Worm (Caenorhabditis elegans): ENCODE results near the gene T25B9.9.

Gene T25B9.9

DNA sequence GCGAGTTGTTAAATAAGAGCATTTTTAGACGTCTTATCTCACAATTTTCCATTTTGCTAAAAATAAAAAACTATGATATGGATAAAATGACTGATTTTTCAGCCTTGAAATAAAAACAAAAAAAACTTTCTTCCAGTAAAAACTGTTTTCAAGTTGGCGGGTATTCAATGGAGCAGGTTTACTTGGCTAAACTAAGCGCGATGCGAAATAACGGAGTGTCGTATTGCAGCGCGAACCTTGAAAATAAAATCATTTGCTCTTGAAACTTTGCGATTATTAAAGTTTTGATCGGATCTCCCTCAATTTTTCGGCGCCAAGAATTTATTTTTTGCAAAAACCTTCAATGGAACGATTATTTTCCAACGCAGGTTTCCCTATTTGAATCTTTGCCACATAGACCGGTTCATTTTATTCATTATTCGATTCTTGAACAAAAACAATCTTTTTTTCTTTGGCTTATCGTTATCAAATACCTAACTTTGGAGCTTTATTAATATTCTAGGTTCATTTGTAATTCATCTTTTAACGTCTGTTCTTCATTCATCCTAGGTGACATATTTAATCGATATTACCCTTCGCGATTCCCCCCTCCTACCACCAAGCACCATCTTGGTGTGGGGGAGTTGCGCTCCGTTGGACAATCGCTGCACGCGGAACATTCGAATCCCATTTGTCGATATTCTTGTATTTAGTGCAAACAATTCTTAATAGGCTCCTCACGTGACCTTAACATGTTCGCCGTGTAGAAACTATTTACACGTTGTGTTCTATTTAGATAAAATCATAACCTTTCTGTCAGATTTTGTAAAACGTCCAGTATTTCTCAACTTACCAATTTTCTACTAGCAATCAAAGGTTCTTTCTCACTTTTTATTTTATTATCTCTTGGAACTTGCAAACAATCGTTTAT lies 34.7 kb upstream of the T25B9.9 start, which contains the start of the genes orc-5 and cyb-1 (continued):
- TF ChIP-seq elt-3 (tag; optimal IDR thresholded peaks at IDR 0.05) (no peak), gmeb-1 (tag; optimal IDR thresholded peaks at IDR 0.05) (peak; percentile 98), sma-9 (GFP tag; optimal IDR thresholded peaks at IDR 0.05) (peak; percentile 78), sma-9 (tag; optimal IDR thresholded peaks at IDR 0.05) (no peak), nhr-77 (tag; optimal IDR thresholded peaks at IDR 0.05) (no peak), zag-1 (tag; optimal IDR thresholded peaks at IDR 0.05) (no peak), ztf-11 (tag; optimal IDR thresholded peaks at IDR 0.05) (no peak), nhr-12 (tag; optimal IDR thresholded peaks at IDR 0.05) (no peak)

DNA sequence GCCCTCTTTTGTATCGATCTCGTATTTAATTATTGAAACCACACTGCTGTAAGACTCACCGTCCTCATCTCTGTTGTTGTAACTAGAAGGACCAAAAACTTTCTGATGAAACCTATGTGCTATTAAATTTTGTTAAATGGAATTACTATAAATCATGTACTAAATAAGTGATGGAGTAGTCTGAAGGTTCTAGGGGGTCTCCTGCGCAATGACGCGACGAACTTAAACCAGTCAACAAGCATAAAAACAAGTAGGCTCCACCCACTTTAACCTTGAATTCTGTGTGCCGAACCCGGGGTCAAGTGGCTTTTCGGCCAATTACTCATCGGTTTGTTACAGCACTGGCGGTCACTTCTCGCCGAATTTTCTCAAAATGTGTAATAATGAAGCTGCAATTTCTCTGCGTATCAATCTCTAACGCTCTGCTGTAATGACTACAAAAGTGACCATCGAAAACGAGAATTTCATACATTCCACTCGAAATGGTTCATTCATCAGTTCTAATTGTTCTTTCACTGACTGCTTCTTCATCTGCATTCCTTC lies 32.4 kb upstream of the T25B9.9 start, which contains the start of gene grl-21:
TSS of gene grl-21 (plus strand) at position 464 of the 543 bp plus-strand sequence.
- TF ChIP-seq egl-27 (tag; optimal IDR thresholded peaks at IDR 0.05) (no peak), aly-2 (tag; optimal IDR thresholded peaks at IDR 0.05) (no peak), Y55F3AM.14 (GFP tag; optimal IDR thresholded peaks at IDR 0.05) (no peak), nhr-25 (tag; optimal IDR thresholded peaks at IDR 0.05) (peak; percentile 76), C34F6.9 (tag; optimal IDR thresholded peaks at IDR 0.05) (no peak), ztf-1 (GFP tag; conservative IDR thresholded peaks at IDR 0.05) (no peak)

DNA sequence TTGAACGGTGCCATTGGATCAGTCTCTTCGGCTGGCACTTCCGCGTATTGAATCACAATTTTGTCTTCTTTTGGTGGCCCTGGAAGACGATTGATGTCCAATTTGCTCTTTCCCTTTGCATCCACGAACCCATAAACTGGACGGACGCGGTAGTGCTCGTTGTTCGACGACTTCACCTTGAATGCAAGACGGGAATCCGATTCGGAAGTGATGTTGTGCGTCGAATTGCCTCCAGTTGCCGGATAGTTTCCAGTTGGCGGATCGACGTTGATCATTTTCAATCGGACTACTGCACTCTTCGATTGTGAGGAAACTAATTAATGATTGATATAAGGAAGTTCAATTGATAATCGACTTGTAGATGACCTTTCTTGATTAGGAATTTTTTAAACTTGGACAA lies 31.1 kb upstream of the T25B9.9 start, which contains the start of gene ssp-34:
TSS of gene ssp-34 (minus strand) at position 275 of the 400 bp plus-strand sequence.
- no peak for TF ChIP-seq ama-1 (optimal IDR thresholded peaks at IDR 0.05)
- no peak for TF ChIP-seq nhr-237 (tag; optimal IDR thresholded peaks at IDR 0.05)
- no peak for TF ChIP-seq sem-4 (tag; optimal IDR thresholded peaks at IDR 0.05)
- no peak for TF ChIP-seq mab-5 (tag; optimal IDR thresholded peaks at IDR 0.05)
- no peak for TF ChIP-seq gmeb-1 (tag; optimal IDR thresholded peaks at IDR 0.05)
- no peak for TF ChIP-seq mbf-1 (tag; optimal IDR thresholded peaks at IDR 0.05)
- no peak for TF ChIP-seq Y55F3AM.14 (GFP tag; optimal IDR thresholded peaks at IDR 0.05)
- TF ChIP-seq ztf-11 (tag; optimal IDR thresholded peaks at IDR 0.05) = no peak
- no peak for TF ChIP-seq unc-55 (GFP tag; optimal IDR thresholded peaks at IDR 0.05)
- TF ChIP-seq nhr-11 (tag; optimal IDR thresholded peaks at IDR 0.05) = no peak
- no peak for TF ChIP-seq ZK546.5 (tag; optimal IDR thresholded peaks at IDR 0.05)
- no peak for TF ChIP-seq nhr-10 (tag; optimal IDR thresholded peaks at IDR 0.05)
- no peak for TF ChIP-seq zag-1 (tag; optimal IDR thresholded peaks at IDR 0.05)
- TF ChIP-seq ztf-1 (GFP tag; conservative IDR thresholded peaks at IDR 0.05) = no peak
- TF ChIP-seq nhr-21 (tag; optimal IDR thresholded peaks at IDR 0.05) = no peak
- TF ChIP-seq blmp-1 (tag; optimal IDR thresholded peaks at IDR 0.05; ENCODE audit: insufficient read depth) = no peak
- TF ChIP-seq lin-11 (tag; optimal IDR thresholded peaks at IDR 0.05) = no peak
- TF ChIP-seq nhr-12 (tag; optimal IDR thresholded peaks at IDR 0.05) = no peak

DNA sequence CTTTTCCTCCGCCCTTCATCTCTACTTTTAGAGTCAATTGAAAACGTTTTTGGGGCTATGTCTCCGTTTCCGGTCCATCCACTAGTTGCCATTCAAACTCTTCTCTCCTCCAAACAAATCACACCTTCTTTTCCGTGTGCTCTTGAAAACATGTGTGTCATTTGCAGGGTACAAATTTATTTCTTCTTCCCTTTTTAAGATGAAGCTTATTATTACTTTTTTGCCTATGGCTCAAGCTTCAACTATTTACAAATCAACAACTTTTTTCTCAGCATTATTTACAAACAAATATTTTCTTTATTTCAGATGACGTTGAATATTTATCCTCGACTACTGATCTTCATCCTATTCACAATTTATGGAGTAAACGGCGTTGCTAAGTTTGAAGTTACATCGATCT lies 25.0 kb upstream of the T25B9.9 start, which contains the start of gene T25B9.3:
TSS of gene T25B9.3 (plus strand) at position 301 of the 400 bp plus-strand sequence.
- TF ChIP-seq mdl-1 (tag; optimal IDR thresholded peaks at IDR 0.05) = no peak
- TF ChIP-seq R02D3.7 (tag; optimal IDR thresholded peaks at IDR 0.05) = no peak
- no peak for TF ChIP-seq mbf-1 (tag; optimal IDR thresholded peaks at IDR 0.05)
- TF ChIP-seq elt-1 (tag; optimal IDR thresholded peaks at IDR 0.05) = no peak
- no peak for TF ChIP-seq nhr-23 (tag; optimal IDR thresholded peaks at IDR 0.05)
- no peak for TF ChIP-seq elt-3 (tag; optimal IDR thresholded peaks at IDR 0.05)
- no peak for TF ChIP-seq unc-62 (GFP tag; optimal IDR thresholded peaks at IDR 0.05)
- TF ChIP-seq lin-39 (tag; optimal IDR thresholded peaks at IDR 0.05) = no peak
- TF ChIP-seq ZK546.5 (tag; optimal IDR thresholded peaks at IDR 0.05) = no peak
- TF ChIP-seq nhr-6 (tag; optimal IDR thresholded peaks at IDR 0.05) = no peak
- TF ChIP-seq ztf-1 (GFP tag; conservative IDR thresholded peaks at IDR 0.05) = no peak
- TF ChIP-seq ceh-16 (tag; optimal IDR thresholded peaks at IDR 0.05) = no peak
